Fruit fly (Drosophila melanogaster): ENCODE data around the gene Lk6.

The Lk6 gene

DNA sequence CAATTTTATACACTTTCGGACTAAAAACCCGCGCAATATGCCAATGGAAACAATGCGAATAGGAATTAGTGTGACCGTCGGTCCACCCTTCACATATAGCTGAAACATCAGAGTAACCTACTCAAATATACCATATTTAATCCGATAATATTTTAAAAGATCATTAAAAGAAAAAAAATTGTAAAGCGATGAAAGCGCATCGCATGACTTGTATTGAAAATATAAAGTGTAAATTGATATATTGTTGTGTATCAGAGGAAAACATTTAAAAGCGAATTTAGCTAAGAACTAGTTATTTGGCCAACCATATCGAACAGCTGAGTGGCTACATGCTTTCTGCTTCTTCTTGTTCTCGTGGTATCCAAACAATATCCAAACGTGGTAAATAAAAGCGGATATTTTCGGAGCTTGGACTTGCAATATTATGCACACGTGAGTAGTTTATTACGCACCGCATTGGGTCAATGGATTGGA, 22.5 kb downstream of the Lk6 start, which contains the start of the genes Blm and CG14722 (continued):
- TF ChIP-seq ato (GFP tag; IDR thresholded peaks at IDR 0.05; ENCODE audit: partially characterized antibody) = 0 out of 2 replicates have a peak, but pooled peaks have one; percentile 11
- TF ChIP-seq Abd-B (GFP tag; optimal IDR thresholded peaks at IDR 0.05) = no peak
- TF ChIP-seq onecut (GFP tag; IDR thresholded peaks at IDR 0.05) = no peak
- TF ChIP-seq Jarid2 (GFP tag; optimal IDR thresholded peaks at IDR 0.05) = no peak
- TF ChIP-seq CG15514 (GFP tag; optimal IDR thresholded peaks at IDR 0.05) = peak; percentile 91
- no peak for TF ChIP-seq CG4854 (GFP tag; optimal IDR thresholded peaks at IDR 0.05)
- no peak for TF ChIP-seq Neu2 (GFP tag; optimal IDR thresholded peaks at IDR 0.05; ENCODE audit: borderline replicate concordance)
- TF ChIP-seq Nf-YA (GFP tag; IDR thresholded peaks at IDR 0.05) = no peak
- TF ChIP-seq NC2β (GFP tag; optimal IDR thresholded peaks at IDR 0.05) = no peak
- no peak for TF ChIP-seq Taf1 (GFP tag; IDR thresholded peaks at IDR 0.05)
- no peak for TF ChIP-seq CG6791 (GFP tag; IDR thresholded peaks at IDR 0.05; ENCODE audit: partially characterized antibody)
- no peak for TF ChIP-seq CG16863 (GFP tag; optimal IDR thresholded peaks at IDR 0.05)
- TF ChIP-seq pfk (GFP tag; optimal IDR thresholded peaks at IDR 0.05) = no peak
- TF ChIP-seq gcm (GFP tag; optimal IDR thresholded peaks at IDR 0.05) = no peak
- no peak for TF ChIP-seq lab (GFP tag; optimal IDR thresholded peaks at IDR 0.05)
- TF ChIP-seq CG2712 (tag; optimal IDR thresholded peaks at IDR 0.05) = no peak
- no peak for TF ChIP-seq pho (GFP tag; optimal IDR thresholded peaks at IDR 0.05)
- TF ChIP-seq E2f2 (GFP tag; IDR thresholded peaks at IDR 0.05) = peak; percentile 77
- no peak for TF ChIP-seq vvl (GFP tag; IDR thresholded peaks at IDR 0.05)
- no peak for TF ChIP-seq Dad (GFP tag; optimal IDR thresholded peaks at IDR 0.05)
- TF ChIP-seq CHES-1-like (GFP tag; optimal IDR thresholded peaks at IDR 0.05) = no peak
- TF ChIP-seq CG16779 (GFP tag; IDR thresholded peaks at IDR 0.05) = no peak
- TF ChIP-seq CG4328 (GFP tag; optimal IDR thresholded peaks at IDR 0.05) = no peak
- TF ChIP-seq slou (GFP tag; optimal IDR thresholded peaks at IDR 0.05) = no peak
- no peak for TF ChIP-seq Bdp1 (GFP tag; optimal IDR thresholded peaks at IDR 0.05)
- TF ChIP-seq CG14014 (GFP tag; IDR thresholded peaks at IDR 0.05) = no peak
- TF ChIP-seq HLH3B (GFP tag; IDR thresholded peaks at IDR 0.05) = no peak
- TF ChIP-seq CG17612 (GFP tag; IDR thresholded peaks at IDR 0.05) = no peak
- TF ChIP-seq CG10267 (tag; optimal IDR thresholded peaks at IDR 0.05) = peak; percentile 52
- no peak for TF ChIP-seq aop (GFP tag; IDR thresholded peaks at IDR 0.05)

dm6 chr3R:11735337-11735736, 28.9 kb downstream of the Lk6 start, which contains the start of gene CG14721:
TSS of gene CG14721 (plus strand) at chr3R:11735447.
- TF ChIP-seq pfk (GFP tag; optimal IDR thresholded peaks at IDR 0.05) (no peak), wdn (GFP tag; IDR thresholded peaks at IDR 0.05) (no peak), CG10565 (GFP tag; optimal IDR thresholded peaks at IDR 0.05) (no peak), CG13287 (GFP tag; IDR thresholded peaks at IDR 0.05; ENCODE audit: partially characterized antibody) (peak; percentile 62), nerfin-1 (tag; optimal IDR thresholded peaks at IDR 0.05) (no peak), hkb (optimal IDR thresholded peaks at IDR 0.05) (no peak), hkb (GFP tag; IDR thresholded peaks at IDR 0.05) (0 out of 2 replicates have a peak, but pooled peaks have one; percentile 17), Hr3 (GFP tag; optimal IDR thresholded peaks at IDR 0.05) (no peak), trh (GFP tag; optimal IDR thresholded peaks at IDR 0.05) (no peak), her (GFP tag; optimal IDR thresholded peaks at IDR 0.05) (no peak), CG6175 (GFP tag; IDR thresholded peaks at IDR 0.05) (no peak), onecut (GFP tag; IDR thresholded peaks at IDR 0.05) (no peak), CG14667 (GFP tag; IDR thresholded peaks at IDR 0.05) (no peak), CG16863 (GFP tag; optimal IDR thresholded peaks at IDR 0.05) (peak; percentile 11), CG5245 (GFP tag; optimal IDR thresholded peaks at IDR 0.05) (no peak), CG14710 (tag; optimal IDR thresholded peaks at IDR 0.05) (peak; percentile 58), CG2678 (tag; optimal IDR thresholded peaks at IDR 0.05) (no peak), ap (GFP tag; IDR thresholded peaks at IDR 0.05) (no peak), rib (GFP tag; IDR thresholded peaks at IDR 0.05) (no peak), Nf-YB (GFP tag; optimal IDR thresholded peaks at IDR 0.05) (no peak), CG7963 (GFP tag; IDR thresholded peaks at IDR 0.05; ENCODE audit: partially characterized antibody) (no peak), CG11723 (GFP tag; optimal IDR thresholded peaks at IDR 0.05) (no peak), E2f1 (GFP tag; IDR thresholded peaks at IDR 0.05) (no peak), lbe (GFP tag; optimal IDR thresholded peaks at IDR 0.05) (no peak), Ada2b (GFP tag; IDR thresholded peaks at IDR 0.05) (no peak)
